Worm (Caenorhabditis elegans) whole organism, L3 larva: ENCODE measurements around the gene Y50E8A.5.

Source experiments
- aly-2 ChIP-seq: fragments of 150-350 bp; optimal IDR thresholded peaks from 2 replicates; lab custom pipeline; 2014; ENCODE audit warnings: missing biosample characterization, missing genetic modification characterization
- ama-1 ChIP-seq: fragments of 150-350 bp; optimal IDR thresholded peaks from 2 replicates; lab custom pipeline; 2018
- ceh-9 ChIP-seq: sonication (generic microtip); optimal IDR thresholded peaks from 2 replicates; lab custom pipeline; 2018; ENCODE audit warnings: missing biosample characterization, missing genetic modification characterization
- egl-5 ChIP-seq: fragments of 150-350 bp; optimal IDR thresholded peaks from 2 replicates; lab custom pipeline; 2017; ENCODE audit warnings: missing biosample characterization, missing genetic modification reagents, missing genetic modification characterization, inconsistent platforms
- elt-1 ChIP-seq: fragments of 150-350 bp; optimal IDR thresholded peaks from 2 replicates; lab custom pipeline; 2014; ENCODE audit warnings: missing biosample characterization, missing genetic modification characterization
- elt-2 ChIP-seq: sonication (generic microtip); optimal IDR thresholded peaks from 2 replicates; lab custom pipeline; 2016; ENCODE audit warnings: missing genetic modification reagents, mild to moderate bottlenecking, missing genetic modification characterization, missing compliant biosample characterization
- eor-1 ChIP-seq, 2 experiments: fragments of 150-350 bp; optimal IDR thresholded peaks; 2 replicates each; lab custom pipeline; 2014 to 2018; ENCODE audit warnings: missing biosample characterization in 2 of 2, missing genetic modification characterization in 2 of 2
- fos-1 ChIP-seq: fragments of 150-350 bp; optimal IDR thresholded peaks from 2 replicates; lab custom pipeline; 2014; ENCODE audit warnings: missing biosample characterization, missing genetic modification characterization
- hmg-11 ChIP-seq: sonication (generic microtip); optimal IDR thresholded peaks from 2 replicates; lab custom pipeline; 2016; ENCODE audit warnings: missing genetic modification characterization, missing compliant biosample characterization
- lin-39 ChIP-seq: fragments of 150-350 bp; optimal IDR thresholded peaks from 2 replicates; lab custom pipeline; 2018; ENCODE audit warnings: missing biosample characterization, missing genetic modification reagents, missing genetic modification characterization
- lsy-12 ChIP-seq: sonication (generic microtip); optimal IDR thresholded peaks from 2 replicates; lab custom pipeline; 2016; ENCODE audit warnings: mild to moderate bottlenecking, missing genetic modification characterization, missing compliant biosample characterization
- mdl-1 ChIP-seq: fragments of 150-350 bp; optimal IDR thresholded peaks from 2 replicates; lab custom pipeline; 2014; ENCODE audit warnings: missing biosample characterization, missing genetic modification characterization
- nfya-1 ChIP-seq: sonication (generic microtip); optimal IDR thresholded peaks from 2 replicates; lab custom pipeline; 2017; ENCODE audit warnings: missing genetic modification characterization, mild to moderate bottlenecking, missing compliant biosample characterization, antibody characterized with exemption, moderate library complexity; ENCODE audit not compliant: insufficient read depth
- nhr-23 ChIP-seq: fragments of 150-350 bp; optimal IDR thresholded peaks from 2 replicates; lab custom pipeline; 2014; ENCODE audit warnings: missing biosample characterization, missing genetic modification reagents, missing genetic modification characterization
- nhr-25 ChIP-seq: sonication (generic microtip); optimal IDR thresholded peaks from 2 replicates; lab custom pipeline; 2017; ENCODE audit warnings: missing biosample characterization, missing genetic modification characterization
- nhr-43 ChIP-seq: sonication (generic microtip); optimal IDR thresholded peaks from 2 replicates; lab custom pipeline; 2016; ENCODE audit warnings: mild to moderate bottlenecking, missing genetic modification characterization, missing compliant biosample characterization; ENCODE audit not compliant: poor library complexity, severe bottlenecking
- nhr-67 ChIP-seq: fragments of 150-350 bp; optimal IDR thresholded peaks from 2 replicates; lab custom pipeline; 2014; ENCODE audit warnings: missing biosample characterization, missing genetic modification characterization
- pha-4 ChIP-seq: fragments of 150-350 bp; optimal IDR thresholded peaks from 2 replicates; lab custom pipeline; 2014; ENCODE audit warnings: missing biosample characterization, missing genetic modification reagents, missing genetic modification characterization
- pqm-1 ChIP-seq: fragments of 150-350 bp; optimal IDR thresholded peaks from 2 replicates; lab custom pipeline; 2017; ENCODE audit warnings: missing biosample characterization, missing genetic modification characterization, inconsistent platforms
- skn-1 ChIP-seq: fragments of 150-350 bp; optimal IDR thresholded peaks from 2 replicates; lab custom pipeline; 2014; ENCODE audit warnings: missing biosample characterization, missing genetic modification characterization
- snpc-4 ChIP-seq: fragments of 150-350 bp; optimal IDR thresholded peaks from 2 replicates; lab custom pipeline; 2014; ENCODE audit warnings: missing biosample characterization, missing genetic modification characterization
- tbx-2 ChIP-seq: sonication (generic microtip); optimal IDR thresholded peaks from 2 replicates; lab custom pipeline; 2016; ENCODE audit warnings: mild to moderate bottlenecking, missing genetic modification characterization, missing compliant biosample characterization
- unc-39 ChIP-seq: sonication (generic microtip); optimal IDR thresholded peaks from 4 replicates; lab custom pipeline; 2017; ENCODE audit warnings: missing biosample characterization, missing genetic modification characterization
- ztf-4 ChIP-seq: fragments of 150-350 bp; optimal IDR thresholded peaks from 2 replicates; lab custom pipeline; 2014; ENCODE audit warnings: missing biosample characterization, missing genetic modification characterization

Y50E8A.5 gene

DNA sequence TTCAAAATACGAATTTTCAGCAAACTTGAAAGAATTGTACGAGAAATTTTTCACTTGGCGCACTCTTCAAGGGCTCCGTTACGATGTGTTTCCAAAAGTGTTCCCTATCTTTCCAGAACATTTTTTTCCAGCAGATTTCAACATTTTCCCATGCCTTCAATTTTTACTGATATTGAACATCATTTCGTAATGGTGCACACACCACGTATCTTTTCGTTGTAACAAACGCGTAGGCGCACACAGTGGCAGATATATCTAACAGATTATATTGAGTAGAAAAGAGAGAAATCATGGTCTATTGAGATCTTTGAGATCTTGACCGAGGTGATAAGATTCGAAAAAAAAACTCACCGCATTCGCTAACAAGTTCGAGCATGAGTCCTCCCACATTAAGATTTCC is 41.0 kb downstream of the Y50E8A.5 start:
- TF ChIP-seq eor-1 (tag; optimal IDR thresholded peaks at IDR 0.05; lab: Kevin White, UChicago): no peak
- no peak for TF ChIP-seq skn-1 (tag; lab: Kevin White, UChicago)
- no peak for TF ChIP-seq nhr-43 (tag; lab: Kevin White, UChicago)
- TF ChIP-seq unc-39 (tag; lab: Kevin White, UChicago): no peak

DNA sequence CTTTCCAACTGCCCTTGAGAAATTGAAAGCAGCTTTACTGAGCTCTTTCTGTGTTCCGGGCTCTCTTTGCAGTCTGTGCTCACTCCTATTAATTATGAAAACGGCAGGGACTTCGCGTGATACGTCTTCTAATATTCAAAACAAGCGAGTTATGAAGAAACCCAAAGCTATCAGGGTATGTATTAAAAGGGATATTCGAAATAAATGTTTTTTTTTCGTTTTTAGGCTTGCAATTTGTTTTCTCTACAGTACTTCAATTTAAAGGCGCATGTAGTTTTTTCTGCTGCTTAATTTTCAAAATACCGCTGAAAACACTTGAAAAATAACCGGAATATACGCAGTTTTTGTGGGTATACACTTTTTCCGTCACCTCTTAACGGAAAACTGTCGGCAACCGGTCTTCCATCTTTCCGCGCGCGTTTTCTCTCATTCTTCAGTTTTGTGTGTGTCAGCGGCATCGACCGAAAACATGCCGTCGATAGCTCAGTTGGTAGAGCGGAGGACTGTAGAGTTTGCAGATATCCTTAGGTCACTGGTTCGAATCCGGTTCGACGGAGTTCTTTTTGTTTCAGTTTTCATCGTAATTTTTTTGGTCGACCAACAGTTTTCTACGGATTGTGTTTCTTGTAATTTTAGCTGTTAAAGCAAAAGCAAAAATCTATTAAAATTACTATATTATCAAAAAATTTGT is 47.5 kb downstream of the Y50E8A.5 start, which contains the start of gene gasr-8:
Gene gasr-8, plus strand, starts transcription at position 51 of the 691 bp plus-strand sequence.
- no peak for TF ChIP-seq lin-39 (tag; lab: Kevin White, UChicago)
- peak; percentile 18 for TF ChIP-seq pha-4 (tag; lab: Kevin White, UChicago)
- TF ChIP-seq nfya-1 (tag; lab: Kevin White, UChicago): peak; percentile 22

- peak; percentile 45 for TF ChIP-seq lin-39 (tag; lab: Kevin White, UChicago)
- peak; percentile 99 for TF ChIP-seq ama-1 (lab: Kevin White, UChicago)
- no peak for TF ChIP-seq skn-1 (tag; lab: Kevin White, UChicago)
- TF ChIP-seq snpc-4: peak; percentile 52
- peak; percentile 22 for TF ChIP-seq hmg-11 (tag; lab: Kevin White, UChicago)
- TF ChIP-seq nhr-23 (tag; lab: Kevin White, UChicago): peak; percentile 64
- TF ChIP-seq elt-1 (tag; lab: Kevin White, UChicago): no peak
- peak; percentile 79 for TF ChIP-seq pha-4 (tag; lab: Kevin White, UChicago)
- TF ChIP-seq ztf-4 (tag; lab: Kevin White, UChicago): peak; percentile 71
- peak; percentile 42 for TF ChIP-seq elt-2 (tag; lab: Kevin White, UChicago)
- no peak for TF ChIP-seq aly-2 (tag; lab: Kevin White, UChicago)
- TF ChIP-seq fos-1 (tag; lab: Kevin White, UChicago): peak; percentile 29
- TF ChIP-seq nhr-43 (tag; lab: Kevin White, UChicago): peak; percentile 59
- peak; percentile 60 for TF ChIP-seq nfya-1 (tag; lab: Kevin White, UChicago)
- peak; percentile 26 for TF ChIP-seq egl-5
- TF ChIP-seq ceh-9 (tag; lab: Kevin White, UChicago): no peak
- TF ChIP-seq tbx-2 (tag; lab: Kevin White, UChicago): peak; percentile 81
- peak; percentile 37 for TF ChIP-seq lsy-12
- TF ChIP-seq nhr-25 (tag; lab: Kevin White, UChicago): peak; percentile 89
- TF ChIP-seq nhr-67 (tag; lab: Kevin White, UChicago): no peak
These were observed 48.4 kb downstream of the Y50E8A.5 start, which contains the start of gene C47E8.11 for ce11 chrV:14688097-14688912. Gene C47E8.11, plus strand, starts transcription at chrV:14688616.

DNA sequence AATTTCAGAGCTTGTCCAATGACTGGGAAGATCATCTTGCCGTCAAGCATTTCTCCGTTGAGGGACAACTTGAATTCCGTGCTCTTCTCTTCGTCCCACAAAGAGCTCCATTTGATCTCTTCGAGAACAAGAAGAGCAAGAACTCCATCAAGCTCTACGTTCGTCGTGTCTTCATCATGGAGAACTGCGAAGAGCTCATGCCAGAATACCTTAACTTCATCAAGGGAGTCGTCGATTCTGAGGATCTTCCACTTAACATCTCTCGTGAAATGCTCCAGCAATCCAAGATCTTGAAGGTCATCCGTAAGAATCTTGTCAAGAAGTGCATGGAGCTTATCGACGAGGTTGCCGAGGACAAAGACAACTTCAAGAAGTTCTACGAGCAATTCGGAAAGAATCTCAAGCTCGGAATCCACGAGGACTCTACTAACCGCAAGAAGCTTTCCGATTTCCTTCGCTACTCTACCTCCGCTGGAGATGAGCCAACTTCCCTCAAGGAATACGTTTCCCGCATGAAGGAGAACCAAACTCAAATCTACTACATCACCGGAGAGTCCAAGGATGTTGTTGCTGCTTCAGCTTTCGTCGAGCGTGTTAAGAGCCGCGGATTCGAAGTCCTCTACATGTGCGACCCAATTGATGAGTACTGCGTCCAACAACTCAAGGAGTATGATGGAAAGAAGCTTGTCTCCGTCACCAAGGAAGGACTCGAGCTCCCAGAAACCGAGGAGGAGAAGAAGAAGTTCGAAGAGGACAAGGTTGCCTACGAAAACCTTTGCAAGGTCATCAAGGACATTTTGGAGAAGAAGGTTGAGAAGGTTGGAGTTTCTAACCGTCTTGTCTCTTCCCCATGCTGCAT is 49.4 kb downstream of the Y50E8A.5 start:
- TF ChIP-seq pha-4 (tag; lab: Kevin White, UChicago): peak; percentile 16
- no peak for TF ChIP-seq tbx-2 (tag; lab: Kevin White, UChicago)
- peak; percentile 25 for TF ChIP-seq nfya-1 (tag; lab: Kevin White, UChicago)
- TF ChIP-seq ama-1 (lab: Kevin White, UChicago): peak; percentile 91
- no peak for TF ChIP-seq pqm-1 (tag; lab: Kevin White, UChicago)
- peak; percentile 5 for TF ChIP-seq ztf-4 (tag; lab: Kevin White, UChicago)

ce11 chrV:14686231-14687105 is 50.3 kb downstream of the Y50E8A.5 start:
- peak; percentile 3 for TF ChIP-seq snpc-4
- TF ChIP-seq mdl-1 (tag; lab: Kevin White, UChicago): no peak
- TF ChIP-seq ama-1 (lab: Kevin White, UChicago): peak; percentile 93
- no peak for TF ChIP-seq ceh-9 (tag; lab: Kevin White, UChicago)
- peak; percentile 11 for TF ChIP-seq nhr-25 (tag; lab: Kevin White, UChicago)
